Worm (Caenorhabditis elegans) whole organism, midembryonic: ENCODE results near the gene C49F5.13.
A peak's percentile ranks its signal among the peaks of the same experiment; 100 is the strongest.

Source experiments
- T22C8.4 ChIP-seq: fragments of 200-800 bp; sonication (Bioruptor generic); IDR thresholded peaks from 2 replicates; pipeline ENCODE4 v1.3.6; 2022; ENCODE audit warnings: missing genetic modification characterization, missing compliant biosample characterization
- cog-1 ChIP-seq: sonication (generic microtip); optimal IDR thresholded peaks from 2 replicates; lab custom pipeline; 2016; ENCODE audit warnings: missing genetic modification characterization, missing compliant biosample characterization
- flt-1 ChIP-seq: fragments of 200-800 bp; sonication (Bioruptor generic); IDR thresholded peaks from 2 replicates; pipeline ENCODE4 v1.3.6; 2022; ENCODE audit warnings: missing genetic modification characterization, missing compliant biosample characterization
- klf-2 ChIP-seq: fragments of 200-800 bp; sonication (Bioruptor generic); conservative IDR thresholded peaks from 2 replicates; pipeline ENCODE4 v1.3.6; 2022; ENCODE audit warnings: missing genetic modification reagents, missing genetic modification characterization, missing compliant biosample characterization
- med-1 ChIP-seq: sonication (generic microtip); optimal IDR thresholded peaks from 2 replicates; lab custom pipeline; 2017; ENCODE audit warnings: missing genetic modification characterization, mild to moderate bottlenecking, missing compliant biosample characterization, antibody characterized with exemption, missing genetic modification reagents; ENCODE audit not compliant: insufficient read depth
- ref-1 ChIP-seq: fragments of 200-800 bp; sonication (Bioruptor generic); conservative IDR thresholded peaks from 2 replicates; pipeline ENCODE4 v1.3.6; 2022; ENCODE audit warnings: missing genetic modification reagents, missing genetic modification characterization, missing compliant biosample characterization
- tab-1 ChIP-seq: fragments of 200-800 bp; sonication (Bioruptor generic); IDR thresholded peaks from 2 replicates; pipeline ENCODE4 v1.3.6; 2022; ENCODE audit warnings: missing genetic modification characterization, missing compliant biosample characterization
- ztf-23 ChIP-seq: fragments of 200-800 bp; sonication (Bioruptor generic); IDR thresholded peaks from 2 replicates; pipeline ENCODE4 v1.3.6; 2022; ENCODE audit warnings: missing genetic modification reagents, missing genetic modification characterization, missing compliant biosample characterization
- ztf-29 ChIP-seq: fragments of 200-800 bp; sonication (Bioruptor generic); IDR thresholded peaks from 2 replicates; pipeline ENCODE4 v1.3.6; 2022; ENCODE audit warnings: missing genetic modification reagents, missing genetic modification characterization, missing compliant biosample characterization

DNA sequence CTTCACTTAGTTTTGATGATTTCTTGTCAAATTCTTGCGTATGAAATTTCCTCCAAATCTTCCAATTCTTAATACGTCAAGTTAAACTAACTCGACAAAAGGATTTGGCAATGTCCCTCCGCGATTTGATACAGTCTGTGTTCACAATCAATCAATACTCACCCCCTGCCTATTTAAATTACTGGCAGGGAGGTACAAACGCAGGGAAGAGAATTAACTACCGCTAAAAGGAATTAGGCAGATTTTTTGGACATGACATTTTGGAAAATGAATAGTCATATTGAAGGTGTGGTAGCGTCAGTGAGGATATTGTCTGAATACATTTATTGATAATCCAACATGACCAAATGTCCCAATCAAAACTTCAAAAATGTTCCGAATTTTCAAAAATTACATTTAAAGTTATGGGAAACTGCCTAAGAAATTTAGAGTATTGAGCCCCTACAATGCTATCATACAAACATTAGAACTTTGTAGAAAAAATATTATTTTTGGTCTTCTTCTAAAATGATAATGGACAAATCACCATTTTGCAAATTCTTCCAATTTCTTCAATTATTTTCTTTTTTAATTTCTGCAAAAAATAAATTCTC lies 23.8 kb upstream of the C49F5.13 start:
- TF ChIP-seq tab-1 (GFP tag; lab: Robert Waterston, UW) (peak; percentile 74; the same call in 1 of the 2 replicates), flt-1 (GFP tag; lab: Robert Waterston, UW) (peak; percentile 90), ref-1 (GFP tag; lab: Robert Waterston, UW) (peak; percentile 48), ztf-23 (GFP tag; lab: Robert Waterston, UW) (peak; percentile 86), cog-1 (tag; lab: Kevin White, UChicago) (peak; percentile 95), T22C8.4 (peak; percentile 100), klf-2 (peak; percentile 67), med-1 (GFP tag; lab: Kevin White, UChicago) (peak; percentile 64), ztf-29 (GFP tag; lab: Robert Waterston, UW) (no peak)
